Fruit fly (Drosophila melanogaster) whole organism, embryonic: ENCODE data around the gene CG2993.

Experiments
- CG10274 ChIP-seq: fragments of 200-800 bp; sonication (Bioruptor generic); optimal IDR thresholded peaks from 3 replicates; lab custom pipeline; 2017; ENCODE audit warnings: missing biosample characterization, mild to moderate bottlenecking, missing genetic modification characterization
- CG10366 ChIP-seq: fragments of 200-800 bp; sonication (Bioruptor generic); IDR thresholded peaks from 2 replicates; pipeline ENCODE4 v1.3.6; 2022; ENCODE audit warnings: missing biosample characterization, missing genetic modification characterization
- CG11093 ChIP-seq: fragments of 200-800 bp; sonication (Bioruptor generic); IDR thresholded peaks from 3 replicates; pipeline ENCODE4 v1.3.6; 2022; ENCODE audit warnings: missing biosample characterization, missing genetic modification characterization
- CG11504 ChIP-seq: fragments of 200-800 bp; sonication (Bioruptor generic); optimal IDR thresholded peaks from 3 replicates; lab custom pipeline; 2019; ENCODE audit warnings: missing biosample characterization, mild to moderate bottlenecking, missing genetic modification characterization, moderate library complexity
- CG13624 ChIP-seq: fragments of 200-800 bp; sonication (Bioruptor generic); optimal IDR thresholded peaks from 2 replicates; lab custom pipeline; 2016; ENCODE audit warnings: missing biosample characterization, missing genetic modification characterization
- CG14710 ChIP-seq: fragments of 200-800 bp; sonication (Bioruptor generic); optimal IDR thresholded peaks from 3 replicates; lab custom pipeline; 2019; ENCODE audit warnings: missing biosample characterization, mild to moderate bottlenecking, missing genetic modification characterization, moderate library complexity
- CG15073 ChIP-seq: fragments of 200-800 bp; sonication (Bioruptor generic); optimal IDR thresholded peaks from 2 replicates; lab custom pipeline; 2016; ENCODE audit warnings: missing biosample characterization, missing genetic modification characterization
- CG15479 ChIP-seq: fragments of 200-800 bp; sonication (Bioruptor generic); optimal IDR thresholded peaks from 3 replicates; lab custom pipeline; 2019; ENCODE audit warnings: missing biosample characterization, mild to moderate bottlenecking, missing genetic modification characterization, moderate library complexity
- CG16779 ChIP-seq: fragments of 200-800 bp; sonication (Bioruptor generic); IDR thresholded peaks from 2 replicates; pipeline ENCODE4 v1.3.6; 2022; ENCODE audit warnings: missing biosample characterization, missing genetic modification characterization
- CG16863 ChIP-seq: fragments of 200-800 bp; sonication (Bioruptor generic); optimal IDR thresholded peaks from 3 replicates; lab custom pipeline; 2016; ENCODE audit warnings: missing biosample characterization, missing genetic modification characterization
- CG1792 ChIP-seq: fragments of 200-800 bp; sonication (Bioruptor generic); optimal IDR thresholded peaks from 2 replicates; lab custom pipeline; 2016; ENCODE audit warnings: missing biosample characterization, missing genetic modification characterization
- CG18599 ChIP-seq: fragments of 200-800 bp; sonication (Bioruptor generic); optimal IDR thresholded peaks from 3 replicates; lab custom pipeline; 2017; ENCODE audit warnings: missing biosample characterization, missing genetic modification characterization, mild to moderate bottlenecking, moderate library complexity, missing genetic modification reagents
- CG2129 ChIP-seq: fragments of 200-800 bp; sonication (Bioruptor generic); IDR thresholded peaks from 2 replicates; pipeline ENCODE4 v1.3.6; 2022; ENCODE audit warnings: missing biosample characterization, missing genetic modification characterization; ENCODE audit not compliant: partially characterized antibody
- CG3281 ChIP-seq: fragments of 200-800 bp; sonication (Bioruptor generic); optimal IDR thresholded peaks from 3 replicates; lab custom pipeline; 2017; ENCODE audit warnings: missing biosample characterization, mild to moderate bottlenecking, missing genetic modification characterization
- CG33557 ChIP-seq: fragments of 200-800 bp; sonication (Bioruptor generic); optimal IDR thresholded peaks from 2 replicates; lab custom pipeline; 2019; ENCODE audit warnings: missing biosample characterization, mild to moderate bottlenecking, missing genetic modification characterization, moderate library complexity
- CG4404 ChIP-seq: fragments of 200-800 bp; sonication (Bioruptor generic); IDR thresholded peaks from 2 replicates; pipeline ENCODE4 v1.3.6; 2022; ENCODE audit warnings: missing biosample characterization, missing genetic modification characterization
- CG4820 ChIP-seq: fragments of 200-800 bp; sonication (Bioruptor generic); optimal IDR thresholded peaks from 3 replicates; lab custom pipeline; 2016; ENCODE audit warnings: missing biosample characterization, missing genetic modification characterization
- CG5180 ChIP-seq: fragments of 200-800 bp; sonication (Bioruptor generic); optimal IDR thresholded peaks from 3 replicates; lab custom pipeline; 2017; ENCODE audit warnings: missing biosample characterization, missing genetic modification characterization, mild to moderate bottlenecking, moderate library complexity, missing genetic modification reagents
- CG6813 ChIP-seq: fragments of 200-800 bp; sonication (Bioruptor generic); optimal IDR thresholded peaks from 2 replicates; lab custom pipeline; 2017; ENCODE audit warnings: missing biosample characterization, missing genetic modification characterization, mild to moderate bottlenecking, moderate library complexity, missing genetic modification reagents
- CG7987 ChIP-seq: fragments of 200-800 bp; sonication (Bioruptor generic); optimal IDR thresholded peaks from 2 replicates; lab custom pipeline; 2018; ENCODE audit warnings: missing biosample characterization, mild to moderate bottlenecking, missing genetic modification characterization, moderate library complexity
- Chrac-16 ChIP-seq: fragments of 200-800 bp; sonication (Bioruptor generic); optimal IDR thresholded peaks from 3 replicates; lab custom pipeline; 2016; ENCODE audit warnings: missing biosample characterization, missing genetic modification characterization
- CrebB ChIP-seq: fragments of 200-800 bp; sonication (Bioruptor generic); optimal IDR thresholded peaks from 3 replicates; lab custom pipeline; 2018; ENCODE audit warnings: missing biosample characterization, mild to moderate bottlenecking, missing genetic modification characterization
- Dek ChIP-seq: fragments of 200-800 bp; sonication (Bioruptor generic); optimal IDR thresholded peaks from 3 replicates; lab custom pipeline; 2019; ENCODE audit warnings: missing biosample characterization, mild to moderate bottlenecking, missing genetic modification characterization, moderate library complexity
- Hr3 ChIP-seq: fragments of 200-800 bp; sonication (Bioruptor generic); optimal IDR thresholded peaks from 3 replicates; lab custom pipeline; 2016; ENCODE audit warnings: missing biosample characterization, missing genetic modification characterization
- Kr ChIP-seq: fragments of 200-800 bp; sonication (Bioruptor generic); optimal IDR thresholded peaks from 2 replicates; lab custom pipeline; 2017; ENCODE audit warnings: missing biosample characterization, mild to moderate bottlenecking, missing genetic modification characterization
- Max ChIP-seq: fragments of 200-800 bp; sonication (Bioruptor generic); optimal IDR thresholded peaks from 2 replicates; lab custom pipeline; 2016; ENCODE audit warnings: missing biosample characterization, mild to moderate bottlenecking, missing genetic modification characterization
- Mrtf ChIP-seq: fragments of 200-800 bp; sonication (Bioruptor generic); IDR thresholded peaks from 3 replicates; pipeline ENCODE4 v1.3.6; 2022; ENCODE audit warnings: missing biosample characterization, missing genetic modification characterization
- Myb ChIP-seq: fragments of 200-800 bp; sonication (Bioruptor generic); optimal IDR thresholded peaks from 2 replicates; lab custom pipeline; 2016; ENCODE audit warnings: missing biosample characterization, missing genetic modification characterization
- NC2α ChIP-seq: fragments of 200-800 bp; sonication (Bioruptor generic); optimal IDR thresholded peaks from 2 replicates; lab custom pipeline; 2016; ENCODE audit warnings: missing biosample characterization, missing genetic modification characterization
- Optix ChIP-seq: fragments of 200-800 bp; sonication (Bioruptor generic); IDR thresholded peaks from 3 replicates; pipeline ENCODE4 v1.3.6; 2022; ENCODE audit warnings: missing biosample characterization, missing genetic modification characterization
- ato ChIP-seq: fragments of 200-800 bp; sonication (Bioruptor generic); IDR thresholded peaks from 2 replicates; pipeline ENCODE4 v1.3.6; 2022; ENCODE audit warnings: missing biosample characterization, missing genetic modification characterization; ENCODE audit not compliant: partially characterized antibody
- br ChIP-seq: fragments of >200 bp; optimal IDR thresholded peaks from 2 replicates; lab custom pipeline; 2017
- cato ChIP-seq: fragments of 200-800 bp; sonication (Bioruptor generic); optimal IDR thresholded peaks from 2 replicates; lab custom pipeline; 2016; ENCODE audit warnings: missing biosample characterization, missing genetic modification characterization, borderline replicate concordance
- dmrt11E ChIP-seq: fragments of 200-800 bp; sonication (Bioruptor generic); optimal IDR thresholded peaks from 3 replicates; lab custom pipeline; 2018; ENCODE audit warnings: missing biosample characterization, mild to moderate bottlenecking, missing genetic modification characterization, moderate library complexity
- fru ChIP-seq: fragments of >200 bp; optimal IDR thresholded peaks from 2 replicates; lab custom pipeline; 2017
- fu2 ChIP-seq: fragments of 200-800 bp; sonication (Bioruptor generic); optimal IDR thresholded peaks from 2 replicates; lab custom pipeline; 2016; ENCODE audit warnings: missing biosample characterization, missing genetic modification characterization
- gcm ChIP-seq: fragments of 200-800 bp; sonication (Bioruptor generic); optimal IDR thresholded peaks from 2 replicates; lab custom pipeline; 2019; ENCODE audit warnings: missing biosample characterization, mild to moderate bottlenecking, missing genetic modification characterization, moderate library complexity
- jing ChIP-seq: fragments of 200-800 bp; sonication (Bioruptor generic); optimal IDR thresholded peaks from 2 replicates; lab custom pipeline; 2018; ENCODE audit warnings: missing biosample characterization, mild to moderate bottlenecking, missing genetic modification characterization
- lov ChIP-seq, 2 experiments: fragments of 200-800 bp in 1 of 2; fragments of >200 bp in 1 of 2; sonication (Bioruptor generic) in 1 of 2; IDR thresholded peaks in 1 of 2; optimal IDR thresholded peaks in 1 of 2; 2 replicates in 1 of 2; 3 replicates in 1 of 2; pipeline versions ENCODE4 v1.3.6 to Lab custom; 2017 to 2022; ENCODE audit warnings: missing biosample characterization in 1 of 2, missing genetic modification characterization in 1 of 2
- pnt ChIP-seq: fragments of 200-800 bp; sonication (Bioruptor generic); optimal IDR thresholded peaks from 3 replicates; lab custom pipeline; 2016; ENCODE audit warnings: missing biosample characterization, missing genetic modification characterization
- prd ChIP-seq, 3 experiments: fragments of >200 bp in 2 of 3; fragments of 200-800 bp in 1 of 3; sonication (Bioruptor generic) in 1 of 3; optimal IDR thresholded peaks in 2 of 3; IDR thresholded peaks in 1 of 3; 2 replicates in 2 of 3; 3 replicates in 1 of 3; pipeline versions ENCODE4 v1.3.6 to Lab custom; 2017 to 2022; ENCODE audit warnings: missing biosample characterization in 1 of 3, missing genetic modification characterization in 1 of 3
- sd ChIP-seq: fragments of 200-800 bp; sonication (Bioruptor generic); optimal IDR thresholded peaks from 3 replicates; lab custom pipeline; 2018; ENCODE audit warnings: missing biosample characterization, mild to moderate bottlenecking, missing genetic modification characterization, moderate library complexity
- sim ChIP-seq: fragments of 200-800 bp; sonication (Bioruptor generic); IDR thresholded peaks from 2 replicates; pipeline ENCODE4 v1.3.6; 2022; ENCODE audit warnings: missing biosample characterization, missing genetic modification characterization
- sna ChIP-seq: fragments of 200-800 bp; sonication (Bioruptor generic); IDR thresholded peaks from 2 replicates; pipeline ENCODE4 v1.3.6; 2022; ENCODE audit warnings: missing biosample characterization, missing genetic modification characterization; ENCODE audit not compliant: partially characterized antibody
- ttk ChIP-seq: fragments of 200-800 bp; sonication (Bioruptor generic); IDR thresholded peaks from 2 replicates; pipeline ENCODE4 v2.1.2; 2022; ENCODE audit warnings: missing biosample characterization, missing genetic modification characterization
- tx ChIP-seq: fragments of 200-800 bp; sonication (Bioruptor generic); optimal IDR thresholded peaks from 2 replicates; lab custom pipeline; 2016; ENCODE audit warnings: missing biosample characterization, missing genetic modification characterization
- vfl ChIP-seq: fragments of 200-800 bp; sonication (Bioruptor generic); optimal IDR thresholded peaks from 2 replicates; lab custom pipeline; 2016; ENCODE audit warnings: missing biosample characterization, missing genetic modification characterization

The CG2993 gene

dm6 chr3R:7809662-7810621 is at the start of gene CG2993, which contains the start of gene sgll (continued):
- TF ChIP-seq CG11504 (tag; lab: Kevin White, UChicago) (peak; percentile 87), CG4820 (GFP tag; lab: Kevin White, UChicago) (peak; percentile 95), CG15479 (GFP tag; lab: Kevin White, UChicago) (no peak), Kr (GFP tag; lab: Kevin White, UChicago) (peak; percentile 32), Mrtf (GFP tag; lab: Robert Waterston, UW) (peak; percentile 96), sim (GFP tag; lab: Robert Waterston, UW) (peak; percentile 44; the same call in 1 of the 2 replicates), ttk (GFP tag; lab: Robert Waterston, UW) (peak; percentile 89), CG11093 (GFP tag; lab: Robert Waterston, UW) (peak; percentile 87), jing (peak; percentile 85), dmrt11E (tag; lab: Kevin White, UChicago) (peak; percentile 87), ato (GFP tag; lab: Robert Waterston, UW) (no peak; the same call in 1 of the 2 replicates), fru (lab: Kevin White, UChicago) (no peak), CG15073 (GFP tag; lab: Kevin White, UChicago) (peak; percentile 65), fu2 (GFP tag; lab: Kevin White, UChicago) (peak; percentile 83), CG1792 (GFP tag; lab: Kevin White, UChicago) (peak; percentile 84), CrebB (tag; lab: Kevin White, UChicago) (peak; percentile 49), CG3281 (peak; percentile 57), br (lab: Kevin White, UChicago) (no peak), CG18599 (peak; percentile 80), cato (GFP tag; lab: Kevin White, UChicago) (peak; percentile 84), Myb (peak; percentile 73), CG10274 (GFP tag; lab: Kevin White, UChicago) (peak; percentile 69), vfl (peak; percentile 51), CG16863 (GFP tag; lab: Kevin White, UChicago) (peak; percentile 95), CG13624 (peak; percentile 91), lov (optimal IDR thresholded peaks at IDR 0.05; lab: Kevin White, UChicago) (no peak), lov (GFP tag; IDR thresholded peaks at IDR 0.05; lab: Robert Waterston, UW) (peak; percentile 88), sd (tag; lab: Kevin White, UChicago) (peak; percentile 94), CG5180 (peak; percentile 39), tx (GFP tag; lab: Kevin White, UChicago) (peak; percentile 80), pnt (GFP tag; lab: Kevin White, UChicago) (peak; percentile 96), CG14710 (no peak), Dek (tag; lab: Kevin White, UChicago) (peak; percentile 84), CG2129 (GFP tag; lab: Robert Waterston, UW) (no peak), gcm (GFP tag; lab: Kevin White, UChicago) (no peak), Chrac-16 (GFP tag; lab: Kevin White, UChicago) (peak; percentile 98), Optix (GFP tag; lab: Robert Waterston, UW) (peak; percentile 93), CG16779 (GFP tag; lab: Robert Waterston, UW) (peak; percentile 90), prd (optimal IDR thresholded peaks at IDR 0.05; lab: Kevin White, UChicago) (no peak), prd (GFP tag; IDR thresholded peaks at IDR 0.05; lab: Robert Waterston, UW) (peak; percentile 95), CG6813 (GFP tag; lab: Kevin White, UChicago) (peak; percentile 46), Max (peak; percentile 73), Hr3 (GFP tag; lab: Kevin White, UChicago) (peak; percentile 95), sna (GFP tag; lab: Robert Waterston, UW) (no peak), CG4404 (peak; percentile 81), NC2α (GFP tag; lab: Kevin White, UChicago) (peak; percentile 81), CG10366 (GFP tag; lab: Robert Waterston, UW) (peak; percentile 90), CG7987 (GFP tag; lab: Kevin White, UChicago) (peak; percentile 88), CG33557 (GFP tag; lab: Kevin White, UChicago) (peak; percentile 66)
